Fruit fly (Drosophila melanogaster): Measurements from ENCODE around the gene AnxB9.

dm6 chr3R:21089416-21089815 is 24.4 kb downstream of the AnxB9 start:
- no peak for TF ChIP-seq CG7045 (GFP tag; optimal IDR thresholded peaks at IDR 0.05)
- TF ChIP-seq CG12768 (GFP tag; optimal IDR thresholded peaks at IDR 0.05): no peak
- no peak for TF ChIP-seq toe (GFP tag; optimal IDR thresholded peaks at IDR 0.05)
- TF ChIP-seq CG14711 (tag; optimal IDR thresholded peaks at IDR 0.05): no peak
- no peak for TF ChIP-seq pad (GFP tag; optimal IDR thresholded peaks at IDR 0.05)
- TF ChIP-seq Crg-1 (GFP tag; optimal IDR thresholded peaks at IDR 0.05): no peak
- no peak for TF ChIP-seq CG11617 (GFP tag; optimal IDR thresholded peaks at IDR 0.05)
- TF ChIP-seq CG5204 (GFP tag; optimal IDR thresholded peaks at IDR 0.05): no peak
- TF ChIP-seq Clk (GFP tag; optimal IDR thresholded peaks at IDR 0.05): no peak
- TF ChIP-seq cnc (optimal IDR thresholded peaks at IDR 0.05): no peak
- TF ChIP-seq Hr96 (GFP tag; optimal IDR thresholded peaks at IDR 0.05): no peak
- TF ChIP-seq ovo (GFP tag; optimal IDR thresholded peaks at IDR 0.05): no peak
- TF ChIP-seq bab1 (GFP tag; optimal IDR thresholded peaks at IDR 0.05): no peak
- TF ChIP-seq tj (GFP tag; optimal IDR thresholded peaks at IDR 0.05): peak; percentile 31

Data from whole organism, adult.